Fruit fly (Drosophila melanogaster) whole organism, embryonic: ENCODE results near the gene Trm7-34.
A peak's percentile ranks its signal among the peaks of the same experiment; 100 is the strongest.

Experiments
- Abd-B ChIP-seq: fragments of 200-800 bp; sonication (Bioruptor generic); optimal IDR thresholded peaks from 2 replicates; lab custom pipeline; 2018; ENCODE audit warnings: missing biosample characterization, mild to moderate bottlenecking, missing genetic modification characterization, moderate library complexity
- Ada2b ChIP-seq: fragments of 200-800 bp; sonication (Bioruptor generic); IDR thresholded peaks from 2 replicates; pipeline ENCODE4 v1.3.6; 2022; ENCODE audit warnings: missing biosample characterization, missing genetic modification characterization
- Adf1 ChIP-seq: fragments of 200-800 bp; sonication (Bioruptor generic); IDR thresholded peaks from 2 replicates; pipeline ENCODE4 v1.3.6; 2022; ENCODE audit warnings: missing biosample characterization, missing genetic modification characterization
- Atf6 ChIP-seq: fragments of 200-800 bp; sonication (Bioruptor generic); IDR thresholded peaks from 2 replicates; pipeline ENCODE4 v1.3.6; 2022; ENCODE audit warnings: missing biosample characterization, missing genetic modification characterization
- Bgb ChIP-seq: fragments of 200-800 bp; sonication (Bioruptor generic); IDR thresholded peaks from 2 replicates; pipeline ENCODE4 v1.3.6; 2022; ENCODE audit warnings: missing biosample characterization, missing genetic modification characterization; ENCODE audit not compliant: partially characterized antibody
- CG1024 ChIP-seq: fragments of 200-800 bp; sonication (Bioruptor generic); IDR thresholded peaks from 2 replicates; pipeline ENCODE4 v1.3.6; 2022; ENCODE audit warnings: missing biosample characterization, missing genetic modification characterization
- CG12071 ChIP-seq: fragments of 200-800 bp; sonication (Bioruptor generic); optimal IDR thresholded peaks from 3 replicates; lab custom pipeline; 2018; ENCODE audit warnings: missing biosample characterization, mild to moderate bottlenecking, missing genetic modification characterization
- CG12155 ChIP-seq: fragments of 200-800 bp; sonication (Bioruptor generic); optimal IDR thresholded peaks from 3 replicates; lab custom pipeline; 2016; ENCODE audit warnings: missing biosample characterization, missing genetic modification characterization
- CG12391 ChIP-seq: fragments of 200-800 bp; sonication (Bioruptor generic); optimal IDR thresholded peaks from 3 replicates; lab custom pipeline; 2018; ENCODE audit warnings: missing biosample characterization, mild to moderate bottlenecking, missing genetic modification characterization, moderate library complexity
- CG12659 ChIP-seq: fragments of 200-800 bp; sonication (Bioruptor generic); optimal IDR thresholded peaks from 3 replicates; lab custom pipeline; 2017; ENCODE audit warnings: mild to moderate bottlenecking, missing biosample characterization, missing genetic modification reagents, missing genetic modification characterization
- CG13123 ChIP-seq: fragments of 200-800 bp; sonication (Bioruptor generic); optimal IDR thresholded peaks from 2 replicates; lab custom pipeline; 2016; ENCODE audit warnings: missing biosample characterization, missing genetic modification characterization
- CG13624 ChIP-seq: fragments of 200-800 bp; sonication (Bioruptor generic); optimal IDR thresholded peaks from 2 replicates; lab custom pipeline; 2016; ENCODE audit warnings: missing biosample characterization, missing genetic modification characterization
- CG14014 ChIP-seq: fragments of 200-800 bp; sonication (Bioruptor generic); IDR thresholded peaks from 2 replicates; pipeline ENCODE4 v1.3.6; 2022; ENCODE audit warnings: missing biosample characterization, missing genetic modification characterization
- CG1792 ChIP-seq: fragments of 200-800 bp; sonication (Bioruptor generic); optimal IDR thresholded peaks from 2 replicates; lab custom pipeline; 2016; ENCODE audit warnings: missing biosample characterization, missing genetic modification characterization
- CG18011 ChIP-seq: fragments of 200-800 bp; sonication (Bioruptor generic); optimal IDR thresholded peaks from 2 replicates; lab custom pipeline; 2017; ENCODE audit warnings: missing biosample characterization, missing genetic modification characterization, mild to moderate bottlenecking, moderate library complexity, missing genotype
- CG2202 ChIP-seq: fragments of 200-800 bp; sonication (Bioruptor generic); optimal IDR thresholded peaks from 2 replicates; lab custom pipeline; 2018; ENCODE audit warnings: missing biosample characterization, mild to moderate bottlenecking, missing genetic modification characterization
- CG2875 ChIP-seq: fragments of 200-800 bp; sonication (Bioruptor generic); optimal IDR thresholded peaks from 2 replicates; lab custom pipeline; 2017; ENCODE audit warnings: missing biosample characterization, mild to moderate bottlenecking, missing genetic modification characterization, missing genetic modification reagents
- CG42726 ChIP-seq: fragments of 200-800 bp; sonication (Bioruptor generic); IDR thresholded peaks from 2 replicates; pipeline ENCODE4 v1.3.6; 2022; ENCODE audit warnings: missing biosample characterization, missing genetic modification characterization; ENCODE audit not compliant: partially characterized antibody
- CG4424 ChIP-seq: fragments of 200-800 bp; sonication (Bioruptor generic); optimal IDR thresholded peaks from 3 replicates; lab custom pipeline; 2016; ENCODE audit warnings: missing biosample characterization, missing genetic modification characterization
- CG9215 ChIP-seq: fragments of 200-800 bp; sonication (Bioruptor generic); IDR thresholded peaks from 2 replicates; pipeline ENCODE4 v1.3.6; 2022; ENCODE audit warnings: missing biosample characterization, missing genetic modification characterization
- CG9876 ChIP-seq: fragments of 200-800 bp; sonication (Bioruptor generic); optimal IDR thresholded peaks from 2 replicates; lab custom pipeline; 2016; ENCODE audit warnings: missing biosample characterization, missing genetic modification characterization
- CrebB ChIP-seq: fragments of 200-800 bp; sonication (Bioruptor generic); optimal IDR thresholded peaks from 3 replicates; lab custom pipeline; 2018; ENCODE audit warnings: missing biosample characterization, mild to moderate bottlenecking, missing genetic modification characterization
- Fer1 ChIP-seq: fragments of 200-800 bp; sonication (Bioruptor generic); optimal IDR thresholded peaks from 2 replicates; lab custom pipeline; 2017; ENCODE audit warnings: missing biosample characterization, mild to moderate bottlenecking, missing genetic modification characterization
- H2.0 ChIP-seq: fragments of 200-800 bp; sonication (Bioruptor generic); IDR thresholded peaks from 2 replicates; pipeline ENCODE4 v1.3.6; 2022; ENCODE audit warnings: missing biosample characterization, missing genetic modification characterization
- Kr ChIP-seq: fragments of 200-800 bp; sonication (Bioruptor generic); optimal IDR thresholded peaks from 2 replicates; lab custom pipeline; 2017; ENCODE audit warnings: missing biosample characterization, mild to moderate bottlenecking, missing genetic modification characterization
- Max ChIP-seq: fragments of 200-800 bp; sonication (Bioruptor generic); optimal IDR thresholded peaks from 2 replicates; lab custom pipeline; 2016; ENCODE audit warnings: missing biosample characterization, mild to moderate bottlenecking, missing genetic modification characterization
- Mrtf ChIP-seq: fragments of 200-800 bp; sonication (Bioruptor generic); IDR thresholded peaks from 3 replicates; pipeline ENCODE4 v1.3.6; 2022; ENCODE audit warnings: missing biosample characterization, missing genetic modification characterization
- NC2β ChIP-seq: fragments of 200-800 bp; sonication (Bioruptor generic); optimal IDR thresholded peaks from 2 replicates; lab custom pipeline; 2016; ENCODE audit warnings: missing biosample characterization, missing genetic modification characterization
- Oaz ChIP-seq: fragments of 200-800 bp; sonication (Bioruptor generic); IDR thresholded peaks from 2 replicates; pipeline ENCODE4 v1.3.6; 2022; ENCODE audit warnings: missing biosample characterization, missing genetic modification characterization
- Spps ChIP-seq: fragments of 200-800 bp; sonication (Bioruptor generic); optimal IDR thresholded peaks from 2 replicates; lab custom pipeline; 2018; ENCODE audit warnings: missing biosample characterization, mild to moderate bottlenecking, missing genetic modification characterization
- Stat92E ChIP-seq, 3 experiments: fragments of >200 bp in 2 of 3; fragments of 200-800 bp in 1 of 3; sonication (Bioruptor generic) in 1 of 3; optimal IDR thresholded peaks; 2 replicates each; lab custom pipeline; 2017 to 2019; ENCODE audit warnings: missing biosample characterization in 3 of 3, missing genetic modification characterization in 3 of 3, mild to moderate bottlenecking in 1 of 3, moderate library complexity in 1 of 3
- Tbp ChIP-seq: fragments of >200 bp; optimal IDR thresholded peaks from 2 replicates; lab custom pipeline; 2018; ENCODE audit warnings: missing biosample characterization, missing genetic modification characterization
- Xbp1 ChIP-seq: fragments of 200-800 bp; sonication (Bioruptor generic); optimal IDR thresholded peaks from 3 replicates; lab custom pipeline; 2016; ENCODE audit warnings: missing biosample characterization, mild to moderate bottlenecking, missing genetic modification characterization
- ab ChIP-seq: fragments of 200-800 bp; sonication (Bioruptor generic); optimal IDR thresholded peaks from 2 replicates; lab custom pipeline; 2016; ENCODE audit warnings: missing biosample characterization, missing genetic modification characterization
- chm ChIP-seq: fragments of 200-800 bp; sonication (Bioruptor generic); IDR thresholded peaks from 2 replicates; pipeline ENCODE4 v1.3.6; 2022; ENCODE audit warnings: missing biosample characterization, missing genetic modification characterization
- chn ChIP-seq: fragments of 200-800 bp; sonication (Bioruptor generic); optimal IDR thresholded peaks from 2 replicates; lab custom pipeline; 2016; ENCODE audit warnings: missing biosample characterization, missing genetic modification characterization
- crol ChIP-seq: fragments of 200-800 bp; sonication (Bioruptor generic); IDR thresholded peaks from 2 replicates; pipeline ENCODE4 v1.3.6; 2022; ENCODE audit warnings: missing biosample characterization, missing genetic modification characterization
- dmrt11E ChIP-seq: fragments of 200-800 bp; sonication (Bioruptor generic); optimal IDR thresholded peaks from 3 replicates; lab custom pipeline; 2018; ENCODE audit warnings: missing biosample characterization, mild to moderate bottlenecking, missing genetic modification characterization, moderate library complexity
- dmrt99B ChIP-seq: fragments of 200-800 bp; sonication (Bioruptor generic); optimal IDR thresholded peaks from 2 replicates; lab custom pipeline; 2018; ENCODE audit warnings: missing biosample characterization, mild to moderate bottlenecking, missing genetic modification characterization, moderate library complexity
- ems ChIP-seq: fragments of 200-800 bp; sonication (Bioruptor generic); optimal IDR thresholded peaks from 3 replicates; lab custom pipeline; 2016; ENCODE audit warnings: missing biosample characterization, missing genetic modification characterization
- gem ChIP-seq: fragments of 200-800 bp; sonication (Bioruptor generic); optimal IDR thresholded peaks from 2 replicates; lab custom pipeline; 2019; ENCODE audit warnings: missing biosample characterization, mild to moderate bottlenecking, missing genetic modification characterization, moderate library complexity
- hb ChIP-seq: fragments of 200-800 bp; sonication (Bioruptor generic); IDR thresholded peaks from 3 replicates; pipeline ENCODE4 v1.3.6; 2022; ENCODE audit warnings: missing biosample characterization, missing genetic modification characterization; ENCODE audit not compliant: partially characterized antibody
- hbn ChIP-seq: fragments of 200-800 bp; sonication (Bioruptor generic); IDR thresholded peaks from 2 replicates; pipeline ENCODE4 v1.3.6; 2022; ENCODE audit warnings: missing biosample characterization, missing genetic modification characterization; ENCODE audit not compliant: partially characterized antibody
- knrl ChIP-seq: fragments of 200-800 bp; sonication (Bioruptor generic); IDR thresholded peaks from 3 replicates; pipeline ENCODE4 v1.3.6; 2022; ENCODE audit warnings: missing biosample characterization, missing genetic modification characterization; ENCODE audit not compliant: partially characterized antibody
- phol ChIP-seq: fragments of 200-800 bp; sonication (Bioruptor generic); optimal IDR thresholded peaks from 3 replicates; lab custom pipeline; 2018; ENCODE audit warnings: missing biosample characterization, mild to moderate bottlenecking, missing genetic modification characterization, moderate library complexity
- pzg ChIP-seq: fragments of 200-800 bp; sonication (Bioruptor generic); optimal IDR thresholded peaks from 3 replicates; lab custom pipeline; 2018; ENCODE audit warnings: missing biosample characterization, mild to moderate bottlenecking, missing genetic modification characterization, moderate library complexity
- rib ChIP-seq: fragments of 200-800 bp; sonication (Bioruptor generic); IDR thresholded peaks from 2 replicates; pipeline ENCODE4 v1.3.6; 2022; ENCODE audit warnings: missing biosample characterization, missing genetic modification characterization
- vfl ChIP-seq: fragments of 200-800 bp; sonication (Bioruptor generic); optimal IDR thresholded peaks from 2 replicates; lab custom pipeline; 2016; ENCODE audit warnings: missing biosample characterization, missing genetic modification characterization
- vnd ChIP-seq: fragments of 200-800 bp; sonication (Bioruptor generic); IDR thresholded peaks from 3 replicates; pipeline ENCODE4 v1.3.6; 2022; ENCODE audit warnings: missing biosample characterization, missing genetic modification characterization; ENCODE audit not compliant: partially characterized antibody
- zen ChIP-seq: fragments of 200-800 bp; sonication (Bioruptor generic); optimal IDR thresholded peaks from 3 replicates; lab custom pipeline; 2018; ENCODE audit warnings: missing biosample characterization, mild to moderate bottlenecking, missing genetic modification characterization, moderate library complexity

The Trm7-34 gene

DNA sequence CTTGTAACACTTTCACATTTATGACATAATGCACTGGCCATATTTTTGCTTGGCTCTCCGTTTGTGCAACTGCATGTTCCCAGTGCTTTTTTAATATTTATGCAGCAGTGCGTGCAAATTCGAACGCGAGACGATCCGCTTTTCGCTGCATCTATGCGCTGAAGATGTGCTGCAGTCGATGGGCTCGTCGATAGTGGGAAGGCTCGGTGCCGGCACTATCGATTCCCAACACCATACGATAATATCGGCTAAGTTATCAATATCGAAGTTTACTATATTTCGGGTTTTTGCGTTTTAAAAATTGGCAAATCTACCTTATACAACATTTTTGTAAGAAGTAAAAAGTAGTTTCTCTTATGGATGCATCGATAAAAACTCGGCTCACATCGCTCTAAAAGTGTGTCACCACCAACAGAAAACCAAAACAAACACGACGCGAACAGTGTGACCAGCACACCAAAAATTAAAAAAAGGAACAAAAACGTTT is 36.0 kb downstream of the Trm7-34 start, which contains the start of gene RhoGAP93B (continued):
- TF ChIP-seq vfl (GFP tag; lab: Kevin White, UChicago) = no peak
- peak; percentile 90 for TF ChIP-seq Ada2b (GFP tag; lab: Robert Waterston, UW)
- peak; percentile 87 for TF ChIP-seq phol
- TF ChIP-seq zen (tag; lab: Kevin White, UChicago) = peak; percentile 86
- TF ChIP-seq Atf6 (GFP tag; lab: Robert Waterston, UW) = peak; percentile 92
- TF ChIP-seq dmrt99B (tag; lab: Kevin White, UChicago) = no peak
- TF ChIP-seq vnd (GFP tag; lab: Robert Waterston, UW) = peak; percentile 100
- TF ChIP-seq CG12659 = peak; percentile 92
- peak; percentile 79 for TF ChIP-seq CG12155 (GFP tag; lab: Kevin White, UChicago)
- TF ChIP-seq Kr = no peak
- peak in 1 of 3 experiments; percentile 54 for TF ChIP-seq Stat92E (GFP tag; optimal IDR thresholded peaks at IDR 0.05; lab: Kevin White, UChicago)
- TF ChIP-seq CG12071 (GFP tag; lab: Kevin White, UChicago) = no peak
- peak; percentile 92 for TF ChIP-seq CG1792
- peak; percentile 84 for TF ChIP-seq Xbp1 (GFP tag; lab: Kevin White, UChicago)
- TF ChIP-seq CG13624 (GFP tag; lab: Kevin White, UChicago) = peak; percentile 93
- peak; percentile 78 for TF ChIP-seq H2.0 (GFP tag; lab: Robert Waterston, UW)
- TF ChIP-seq ems = peak; percentile 86
- TF ChIP-seq Oaz (GFP tag; lab: Robert Waterston, UW) = peak; percentile 87
- peak; percentile 100 for TF ChIP-seq hbn
- peak; percentile 88 for TF ChIP-seq Fer1 (GFP tag; lab: Kevin White, UChicago)
- TF ChIP-seq Mrtf = peak; percentile 85
- TF ChIP-seq pzg (GFP tag; lab: Kevin White, UChicago) = peak; percentile 94
- peak; percentile 65 for TF ChIP-seq CG2202 (tag; lab: Kevin White, UChicago)
- peak; percentile 78 for TF ChIP-seq CG4424 (GFP tag; lab: Kevin White, UChicago)
- TF ChIP-seq rib (GFP tag; lab: Robert Waterston, UW) = peak; percentile 88
- peak; percentile 39; the same call in 1 of the 2 replicates for TF ChIP-seq crol (GFP tag; lab: Robert Waterston, UW)
- TF ChIP-seq NC2β (GFP tag; lab: Kevin White, UChicago) = peak; percentile 83
- TF ChIP-seq Bgb (GFP tag; lab: Robert Waterston, UW) = peak; percentile 100
- TF ChIP-seq CrebB = peak; percentile 56
- peak; percentile 78 for TF ChIP-seq CG18011 (GFP tag; lab: Kevin White, UChicago)
- peak; percentile 73 for TF ChIP-seq Adf1 (GFP tag; lab: Robert Waterston, UW)
- peak; percentile 86 for TF ChIP-seq chm (GFP tag; lab: Robert Waterston, UW)
- no peak for TF ChIP-seq Tbp (GFP tag; lab: Kevin White, UChicago)
- peak; percentile 85 for TF ChIP-seq CG9876
- TF ChIP-seq dmrt11E (tag; lab: Kevin White, UChicago) = peak; percentile 73
- peak; percentile 41 for TF ChIP-seq CG2875 (GFP tag; lab: Kevin White, UChicago)
- peak; percentile 100 for TF ChIP-seq CG42726 (GFP tag; lab: Robert Waterston, UW)
- TF ChIP-seq knrl (GFP tag; lab: Robert Waterston, UW) = peak; percentile 100
- TF ChIP-seq Abd-B (GFP tag; lab: Kevin White, UChicago) = peak; percentile 86
- peak; percentile 84 for TF ChIP-seq CG1024 (GFP tag; lab: Robert Waterston, UW)
- TF ChIP-seq CG9215 = peak; percentile 90
- TF ChIP-seq chn (GFP tag; lab: Kevin White, UChicago) = peak; percentile 86
- TF ChIP-seq CG14014 = peak; percentile 94
- peak; percentile 58 for TF ChIP-seq CG13123
- peak; percentile 100 for TF ChIP-seq hb (GFP tag; lab: Robert Waterston, UW)
- TF ChIP-seq ab (GFP tag; lab: Kevin White, UChicago) = peak; percentile 7
- TF ChIP-seq Max (GFP tag; lab: Kevin White, UChicago) = peak; percentile 68
- peak; percentile 93 for TF ChIP-seq CG12391 (tag; lab: Kevin White, UChicago)
- peak; percentile 80 for TF ChIP-seq gem (tag; lab: Kevin White, UChicago)
- peak; percentile 81 for TF ChIP-seq Spps (tag; lab: Kevin White, UChicago)
